Worm (Caenorhabditis elegans) whole organism, midembryonic: ENCODE results near the gene D2045.5.

Source experiments
- cog-1 ChIP-seq: sonication (generic microtip); optimal IDR thresholded peaks from 2 replicates; lab custom pipeline; 2016; ENCODE audit warnings: missing genetic modification characterization, missing compliant biosample characterization
- tab-1 ChIP-seq: fragments of 200-800 bp; sonication (Bioruptor generic); IDR thresholded peaks from 2 replicates; pipeline ENCODE4 v1.3.6; 2022; ENCODE audit warnings: missing genetic modification characterization, missing compliant biosample characterization

ce11 chrIII:10481988-10482387, 12.6 kb upstream of the D2045.5 start, which contains the start of gene D2045.8:
- no peak for TF ChIP-seq cog-1 (tag; lab: Kevin White, UChicago)
- no peak for TF ChIP-seq tab-1
